Worm (Caenorhabditis elegans) whole organism, L1 larva: ENCODE results near the gene F47D12.9.

Source experiments
- alr-1 ChIP-seq: fragments of 200-800 bp; sonication (Bioruptor generic); optimal IDR thresholded peaks from 2 replicates; lab custom pipeline; 2018; ENCODE audit warnings: borderline replicate concordance, mild to moderate bottlenecking, missing genetic modification characterization, missing compliant biosample characterization
- efl-3 ChIP-seq: fragments of 200-800 bp; sonication (Bioruptor generic); optimal IDR thresholded peaks from 2 replicates; lab custom pipeline; 2018; ENCODE audit warnings: mild to moderate bottlenecking, missing genetic modification characterization, missing compliant biosample characterization
- egl-27 ChIP-seq, 2 experiments: fragments of 150-350 bp in 1 of 2; sonication (generic microtip); optimal IDR thresholded peaks; 3 replicates each; lab custom pipeline; 2017 to 2018; ENCODE audit warnings: missing biosample characterization in 2 of 2, missing genetic modification characterization in 2 of 2, missing genetic modification reagents in 2 of 2
- lin-14 ChIP-seq: fragments of 200-800 bp; sonication (Bioruptor generic); optimal IDR thresholded peaks from 2 replicates; lab custom pipeline; 2018; ENCODE audit warnings: mild to moderate bottlenecking, missing genetic modification characterization, moderate library complexity, missing compliant biosample characterization
- lsy-2 ChIP-seq, 2 experiments: fragments of 150-350 bp; optimal IDR thresholded peaks; 2 replicates each; lab custom pipeline; 2014; ENCODE audit warnings: missing biosample characterization in 2 of 2, missing genetic modification characterization in 2 of 2
- mef-2 ChIP-seq: fragments of 150-350 bp; optimal IDR thresholded peaks from 2 replicates; lab custom pipeline; 2014; ENCODE audit warnings: missing biosample characterization, missing genetic modification characterization
- nhr-237 ChIP-seq: fragments of 150-350 bp; optimal IDR thresholded peaks from 2 replicates; lab custom pipeline; 2014; ENCODE audit warnings: missing biosample characterization, missing genetic modification characterization
- nhr-71 ChIP-seq: sonication (generic microtip); optimal IDR thresholded peaks from 2 replicates; lab custom pipeline; 2016; ENCODE audit warnings: mild to moderate bottlenecking, missing genetic modification characterization, moderate library complexity, missing compliant biosample characterization
- pag-3 ChIP-seq: sonication (generic microtip); optimal IDR thresholded peaks from 2 replicates; lab custom pipeline; 2017; ENCODE audit warnings: missing genetic modification characterization, mild to moderate bottlenecking, missing compliant biosample characterization, antibody characterized with exemption, borderline replicate concordance; ENCODE audit not compliant: insufficient read depth
- tbx-2 ChIP-seq: sonication (generic microtip); optimal IDR thresholded peaks from 2 replicates; lab custom pipeline; 2016; ENCODE audit warnings: missing genetic modification characterization, missing compliant biosample characterization
- unc-62 ChIP-seq: fragments of 150-350 bp; optimal IDR thresholded peaks from 2 replicates; lab custom pipeline; 2014; ENCODE audit warnings: missing biosample characterization, missing genetic modification reagents, missing genetic modification characterization
- ztf-11 ChIP-seq, 2 experiments: sonication (generic microtip); optimal IDR thresholded peaks; 2 replicates each; lab custom pipeline; 2016 to 2017; ENCODE audit warnings: missing genetic modification characterization in 2 of 2, missing biosample characterization in 1 of 2, missing compliant biosample characterization in 1 of 2

DNA sequence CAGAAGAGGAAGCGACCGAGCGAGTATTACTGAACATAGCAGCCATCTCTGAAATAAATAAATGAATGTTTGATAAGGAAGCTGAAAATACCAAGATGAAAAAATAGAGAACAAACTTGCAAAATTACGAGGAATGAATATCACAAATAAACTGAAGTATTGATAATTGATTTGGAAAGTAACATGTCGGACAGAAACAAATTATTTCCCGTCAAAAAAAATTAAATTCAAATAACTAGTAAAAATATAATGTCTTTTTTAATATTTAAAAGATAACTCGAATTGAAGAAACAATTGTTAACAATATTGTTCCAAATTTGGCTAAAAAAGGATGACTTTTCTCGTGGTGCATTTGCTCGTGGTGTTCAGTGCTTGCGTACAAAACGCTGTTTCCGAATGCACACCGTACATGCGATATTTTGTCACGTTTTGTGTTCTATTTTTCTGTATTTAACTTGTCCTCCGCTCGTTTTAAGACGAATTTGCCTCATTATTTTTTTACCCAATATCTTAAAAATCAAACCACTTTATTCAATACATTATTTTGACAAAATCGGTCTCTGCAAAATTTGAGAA is 38.8 kb upstream of the F47D12.9 start, which contains the start of gene rpn-13:
- peak; percentile 42 for TF ChIP-seq lin-14 (GFP tag; lab: Kevin White, UChicago)
- no peak for TF ChIP-seq unc-62 (GFP tag; lab: Kevin White, UChicago)
- no peak for TF ChIP-seq ztf-11 (tag; optimal IDR thresholded peaks at IDR 0.05; lab: Kevin White, UChicago)
- TF ChIP-seq mef-2 (tag; lab: Kevin White, UChicago), result no peak
- TF ChIP-seq egl-27 (tag; optimal IDR thresholded peaks at IDR 0.05; lab: Kevin White, UChicago), result no peak
- no peak for TF ChIP-seq alr-1 (tag; lab: Kevin White, UChicago)
- peak; percentile 94 to 98 for TF ChIP-seq lsy-2 (tag; optimal IDR thresholded peaks at IDR 0.05; lab: Kevin White, UChicago)
- no peak for TF ChIP-seq nhr-237 (tag; lab: Kevin White, UChicago)
- TF ChIP-seq efl-3, result no peak
- peak; percentile 59 for TF ChIP-seq nhr-71 (tag; lab: Kevin White, UChicago)
- peak; percentile 23 for TF ChIP-seq tbx-2
- no peak for TF ChIP-seq pag-3
